Fruit fly (Drosophila melanogaster): ENCODE results near the gene CG15890.

The CG15890 gene

dm6 chrX:14715180-14715579 lies 50.4 kb downstream of the CG15890 start:
- TF ChIP-seq Myc (optimal IDR thresholded peaks at IDR 0.05), result no peak
- no peak for TF ChIP-seq GATAd (GFP tag; optimal IDR thresholded peaks at IDR 0.05)
- TF ChIP-seq usp (GFP tag; optimal IDR thresholded peaks at IDR 0.05), result no peak
- no peak for TF ChIP-seq CG9705 (GFP tag; optimal IDR thresholded peaks at IDR 0.05)
- TF ChIP-seq foxo (GFP tag; optimal IDR thresholded peaks at IDR 0.05), result peak in 1 of 2 experiments; percentile 9
- TF ChIP-seq dl (GFP tag; optimal IDR thresholded peaks at IDR 0.05; ENCODE audit: insufficient read depth in 1 of 2, partially characterized antibody in 2 of 2), result no peak
- TF ChIP-seq pan (optimal IDR thresholded peaks at IDR 0.05), result no peak
- no peak for TF ChIP-seq HLH106 (tag; optimal IDR thresholded peaks at IDR 0.05)
- no peak for TF ChIP-seq Hr78 (GFP tag; optimal IDR thresholded peaks at IDR 0.05)
- TF ChIP-seq Mio (GFP tag; optimal IDR thresholded peaks at IDR 0.05), result no peak
- TF ChIP-seq Rel (GFP tag; optimal IDR thresholded peaks at IDR 0.05), result no peak
- TF ChIP-seq Rel (tag; optimal IDR thresholded peaks at IDR 0.05), result no peak
- peak; percentile 5 for TF ChIP-seq h (GFP tag; optimal IDR thresholded peaks at IDR 0.05)
- TF ChIP-seq sage (GFP tag; optimal IDR thresholded peaks at IDR 0.05), result no peak
- TF ChIP-seq fru (GFP tag; optimal IDR thresholded peaks at IDR 0.05), result peak; percentile 22
- TF ChIP-seq psq (GFP tag; optimal IDR thresholded peaks at IDR 0.05), result no peak

dm6 chrX:14712475-14712874 lies 53.1 kb downstream of the CG15890 start:
- TF ChIP-seq Myc (optimal IDR thresholded peaks at IDR 0.05) (no peak), OdsH (GFP tag; optimal IDR thresholded peaks at IDR 0.05) (no peak), tai (GFP tag; optimal IDR thresholded peaks at IDR 0.05) (no peak), dsf (GFP tag; optimal IDR thresholded peaks at IDR 0.05; ENCODE audit: borderline replicate concordance) (no peak), dmrt93B (GFP tag; optimal IDR thresholded peaks at IDR 0.05) (no peak), brk (GFP tag; optimal IDR thresholded peaks at IDR 0.05) (no peak), N (GFP tag; optimal IDR thresholded peaks at IDR 0.05) (no peak), CG9705 (GFP tag; optimal IDR thresholded peaks at IDR 0.05) (no peak), psq (GFP tag; optimal IDR thresholded peaks at IDR 0.05) (no peak), usp (GFP tag; optimal IDR thresholded peaks at IDR 0.05) (no peak), dl (GFP tag; optimal IDR thresholded peaks at IDR 0.05; ENCODE audit: insufficient read depth in 1 of 2, partially characterized antibody in 2 of 2) (no peak), Sp1 (GFP tag; optimal IDR thresholded peaks at IDR 0.05) (no peak), Dif (GFP tag; optimal IDR thresholded peaks at IDR 0.05; ENCODE audit: partially characterized antibody) (no peak), sv (GFP tag; optimal IDR thresholded peaks at IDR 0.05) (no peak), foxo (GFP tag; optimal IDR thresholded peaks at IDR 0.05) (no peak)

Data from whole organism, wandering third instar larva.